Worm (Caenorhabditis elegans): Measurements from ENCODE around the gene cog-1.
A peak's percentile ranks its signal among the peaks of the same experiment; 100 is the strongest.

- TF ChIP-seq aha-1 (tag) (peak; percentile 52), lir-3 (tag; optimal IDR thresholded peaks at IDR 0.05) (no peak), unc-130 (GFP tag; optimal IDR thresholded peaks at IDR 0.05) (no peak), skn-1 (tag; optimal IDR thresholded peaks at IDR 0.05) (no peak), ama-1 (optimal IDR thresholded peaks at IDR 0.05) (no peak), nhr-10 (tag; optimal IDR thresholded peaks at IDR 0.05) (no peak), dpl-1 (GFP tag; optimal IDR thresholded peaks at IDR 0.05) (no peak), nhr-237 (tag; optimal IDR thresholded peaks at IDR 0.05) (no peak), F49E8.2 (tag; optimal IDR thresholded peaks at IDR 0.05; ENCODE audit: borderline replicate concordance) (no peak), daf-12 (tag; optimal IDR thresholded peaks at IDR 0.05) (no peak), aly-2 (tag; optimal IDR thresholded peaks at IDR 0.05) (no peak), ces-1 (GFP tag; optimal IDR thresholded peaks at IDR 0.05) (no peak)
Measured at ce11 chrII:14876737-14877203, 25.5 kb upstream of the cog-1 start, which contains the start of gene Y53F4A.2.
